Worm (Caenorhabditis elegans): ENCODE results near the gene ins-15.

Gene ins-15

ce11 chrII:6781983-6782382 lies 37.4 kb upstream of the ins-15 start:
- TF ChIP-seq unc-130 (GFP tag; optimal IDR thresholded peaks at IDR 0.05) (no peak), unc-62 (GFP tag; optimal IDR thresholded peaks at IDR 0.05 in 1 of 2) (peak in 1 of 2 experiments; percentile 60), unc-62 (tag; optimal IDR thresholded peaks at IDR 0.05) (no peak), lsy-2 (tag; optimal IDR thresholded peaks at IDR 0.05) (peak in 1 of 2 experiments; percentile 7), nhr-77 (tag; optimal IDR thresholded peaks at IDR 0.05) (no peak)

DNA sequence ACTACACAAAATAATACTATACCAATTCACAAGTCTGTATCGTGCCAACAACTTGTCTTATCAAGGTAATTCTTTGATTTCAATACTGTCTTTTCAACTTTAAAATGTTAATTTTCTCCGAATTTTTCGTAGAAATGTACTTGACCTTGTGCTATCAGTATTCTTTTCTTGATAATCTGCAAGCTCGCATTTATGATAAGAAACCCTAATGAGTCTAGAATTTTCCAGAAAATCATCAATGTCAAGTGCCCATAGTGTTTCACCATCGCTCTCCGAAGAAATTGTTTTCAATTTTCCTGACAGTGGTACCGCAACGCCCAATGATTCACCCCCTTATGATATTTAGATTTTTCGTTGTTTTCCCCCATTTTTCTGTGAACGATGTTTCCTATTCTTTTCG lies 36.7 kb upstream of the ins-15 start:
- TF ChIP-seq saeg-2 (GFP tag; IDR thresholded peaks at IDR 0.05), result no peak
- no peak for TF ChIP-seq skn-1 (tag; optimal IDR thresholded peaks at IDR 0.05)
- TF ChIP-seq daf-12 (tag; optimal IDR thresholded peaks at IDR 0.05), result no peak
- TF ChIP-seq mdt-29 (GFP tag; IDR thresholded peaks at IDR 0.05), result peak; percentile 59; the same call in 1 of the 2 replicates
- TF ChIP-seq dve-1 (tag; optimal IDR thresholded peaks at IDR 0.05; ENCODE audit: insufficient read depth), result peak; percentile 31
- no peak for TF ChIP-seq rbr-2 (tag; optimal IDR thresholded peaks at IDR 0.05)
- peak; percentile 4 for TF ChIP-seq pqm-1 (tag; optimal IDR thresholded peaks at IDR 0.05)
- no peak for TF ChIP-seq lir-3 (tag; optimal IDR thresholded peaks at IDR 0.05)
- TF ChIP-seq hlh-11 (tag; optimal IDR thresholded peaks at IDR 0.05), result peak; percentile 60
- TF ChIP-seq F44E2.7 (GFP tag; IDR thresholded peaks at IDR 0.05), result no peak
- no peak for TF ChIP-seq snpc-1.2 (GFP tag; IDR thresholded peaks at IDR 0.05)
- no peak for TF ChIP-seq zip-11 (GFP tag; IDR thresholded peaks at IDR 0.05)
- no peak for TF ChIP-seq mdl-1 (tag; optimal IDR thresholded peaks at IDR 0.05)
- TF ChIP-seq nhr-42 (GFP tag; IDR thresholded peaks at IDR 0.05), result no peak
- TF ChIP-seq nhr-237 (tag; optimal IDR thresholded peaks at IDR 0.05), result no peak
- TF ChIP-seq Y5F2A.4 (GFP tag; optimal IDR thresholded peaks at IDR 0.05), result no peak
- TF ChIP-seq dmd-8 (GFP tag; IDR thresholded peaks at IDR 0.05), result no peak
- TF ChIP-seq hlh-30 (tag; optimal IDR thresholded peaks at IDR 0.05; ENCODE audit: insufficient read depth), result peak; percentile 18
- TF ChIP-seq nhr-6 (tag; optimal IDR thresholded peaks at IDR 0.05), result no peak
- peak; percentile 46; the same call in 1 of the 2 replicates for TF ChIP-seq dmd-6 (GFP tag; IDR thresholded peaks at IDR 0.05)
- no peak for TF ChIP-seq php-3 (GFP tag; IDR thresholded peaks at IDR 0.05)
- no peak for TF ChIP-seq nhr-11 (tag; optimal IDR thresholded peaks at IDR 0.05)
- no peak for TF ChIP-seq daf-16 (GFP tag; optimal IDR thresholded peaks at IDR 0.05)
- TF ChIP-seq daf-16 (tag; optimal IDR thresholded peaks at IDR 0.05), result peak; percentile 89
- TF ChIP-seq duxl-1 (tag; optimal IDR thresholded peaks at IDR 0.05; ENCODE audit: poor library complexity), result no peak
- TF ChIP-seq madf-9 (GFP tag; conservative IDR thresholded peaks at IDR 0.05), result no peak
- TF ChIP-seq tra-1 (GFP tag; IDR thresholded peaks at IDR 0.05), result 0 out of 2 replicates have a peak, but pooled peaks have one; percentile 17
- TF ChIP-seq ZK546.5 (tag; optimal IDR thresholded peaks at IDR 0.05), result no peak
- no peak for TF ChIP-seq lin-38 (GFP tag; IDR thresholded peaks at IDR 0.05)
- TF ChIP-seq egl-27 (tag; optimal IDR thresholded peaks at IDR 0.05), result no peak
- no peak for TF ChIP-seq nhr-102 (tag; optimal IDR thresholded peaks at IDR 0.05)
- TF ChIP-seq cey-2 (tag; optimal IDR thresholded peaks at IDR 0.05; ENCODE audit: borderline replicate concordance, insufficient read depth), result no peak
- no peak for TF ChIP-seq madf-5 (GFP tag; IDR thresholded peaks at IDR 0.05)
- TF ChIP-seq snpc-4 (tag; optimal IDR thresholded peaks at IDR 0.05), result no peak
- no peak for TF ChIP-seq mes-2 (tag; optimal IDR thresholded peaks at IDR 0.05; ENCODE audit: poor library complexity, severe bottlenecking)
- TF ChIP-seq ces-1 (GFP tag; optimal IDR thresholded peaks at IDR 0.05), result no peak
- TF ChIP-seq lim-7 (GFP tag; IDR thresholded peaks at IDR 0.05), result no peak
- no peak for TF ChIP-seq tag-97 (GFP tag; IDR thresholded peaks at IDR 0.05)
- TF ChIP-seq ceh-82 (tag; optimal IDR thresholded peaks at IDR 0.05), result no peak
- TF ChIP-seq unc-62 (GFP tag; optimal IDR thresholded peaks at IDR 0.05 in 1 of 2), result peak in 1 of 2 experiments; percentile 55
- no peak for TF ChIP-seq unc-62 (tag; optimal IDR thresholded peaks at IDR 0.05)
- no peak for TF ChIP-seq fkh-10 (GFP tag; optimal IDR thresholded peaks at IDR 0.05)
- TF ChIP-seq unc-39 (tag; optimal IDR thresholded peaks at IDR 0.05), result no peak
- no peak for TF ChIP-seq aly-2 (tag; optimal IDR thresholded peaks at IDR 0.05)

Data from whole organism, L4 larva.